Worm (Caenorhabditis elegans) whole organism, young adult: Measurements from ENCODE around the gene F56C9.3.
A peak's percentile ranks its signal among the peaks of the same experiment; 100 is the strongest.

ENCODE experiments used
- B0035.1 ChIP-seq: sonication (generic microtip); optimal IDR thresholded peaks from 2 replicates; lab custom pipeline; 2016; ENCODE audit warnings: missing genetic modification characterization, mild to moderate bottlenecking, missing compliant biosample characterization, missing genotype, missing genetic modification reagents
- B0336.3 ChIP-seq: fragments of 200-800 bp; sonication (Bioruptor generic); IDR thresholded peaks from 2 replicates; pipeline ENCODE4 v1.3.6; 2022; ENCODE audit warnings: missing genetic modification characterization, missing compliant biosample characterization
- C06A6.2 ChIP-seq: fragments of 200-800 bp; sonication (Bioruptor generic); conservative IDR thresholded peaks from 2 replicates; pipeline ENCODE4 v1.3.6; 2022; ENCODE audit warnings: missing genetic modification characterization, missing compliant biosample characterization
- F33H1.4 ChIP-seq: fragments of 200-800 bp; sonication (Bioruptor generic); IDR thresholded peaks from 2 replicates; pipeline ENCODE4 v1.3.6; 2022; ENCODE audit warnings: missing genetic modification reagents, missing genetic modification characterization, missing compliant biosample characterization
- F55B11.4 ChIP-seq: sonication (generic microtip); optimal IDR thresholded peaks from 2 replicates; lab custom pipeline; 2016; ENCODE audit warnings: missing compliant biosample characterization, missing genetic modification characterization, borderline replicate concordance; ENCODE audit not compliant: insufficient read depth
- K11D2.4 ChIP-seq: fragments of 200-800 bp; sonication (Bioruptor generic); IDR thresholded peaks from 2 replicates; pipeline ENCODE4 v1.3.6; 2022; ENCODE audit warnings: missing genetic modification reagents, missing genetic modification characterization, missing compliant biosample characterization
- Y53G8AR.9 ChIP-seq: fragments of 200-800 bp; sonication (Bioruptor generic); conservative IDR thresholded peaks from 2 replicates; pipeline ENCODE4 v1.3.6; 2022; ENCODE audit warnings: missing genetic modification reagents, missing genetic modification characterization, missing compliant biosample characterization
- Y79H2A.3 ChIP-seq: fragments of 200-800 bp; sonication (Bioruptor generic); conservative IDR thresholded peaks from 2 replicates; pipeline ENCODE4 v1.3.6; 2022; ENCODE audit warnings: missing genetic modification reagents, missing genetic modification characterization, missing compliant biosample characterization
- ZK185.1 ChIP-seq: sonication (generic microtip); optimal IDR thresholded peaks from 2 replicates; lab custom pipeline; 2016; ENCODE audit warnings: mild to moderate bottlenecking, missing genetic modification characterization, missing compliant biosample characterization; ENCODE audit not compliant: poor library complexity, severe bottlenecking
- atf-7 ChIP-seq: sonication (generic microtip); optimal IDR thresholded peaks from 2 replicates; lab custom pipeline; 2017; ENCODE audit warnings: mild to moderate bottlenecking, missing genetic modification characterization, missing compliant biosample characterization
- attf-3 ChIP-seq: fragments of 200-800 bp; sonication (Bioruptor generic); conservative IDR thresholded peaks from 2 replicates; pipeline ENCODE4 v1.3.6; 2022; ENCODE audit warnings: missing genetic modification reagents, missing genetic modification characterization, missing compliant biosample characterization
- attf-5 ChIP-seq: fragments of 200-800 bp; sonication (Bioruptor generic); optimal IDR thresholded peaks from 2 replicates; lab custom pipeline; 2018; ENCODE audit warnings: mild to moderate bottlenecking, missing genetic modification characterization, missing compliant biosample characterization
- cebp-1 ChIP-seq, 2 experiments: fragments of 200-800 bp in 1 of 2; sonication (Bioruptor generic) in 1 of 2; sonication (generic microtip) in 1 of 2; IDR thresholded peaks in 1 of 2; optimal IDR thresholded peaks in 1 of 2; 2 replicates each; pipeline versions ENCODE4 v1.3.6 to Lab custom; 2017 to 2022; ENCODE audit warnings: missing compliant biosample characterization in 2 of 2, missing genetic modification characterization in 2 of 2, mild to moderate bottlenecking in 1 of 2, missing genetic modification reagents in 1 of 2, moderate library complexity in 1 of 2
- ceh-100 ChIP-seq: fragments of 200-800 bp; sonication (Bioruptor generic); IDR thresholded peaks from 2 replicates; pipeline ENCODE4 v1.3.6; 2022; ENCODE audit warnings: missing genetic modification reagents, missing genetic modification characterization, missing compliant biosample characterization
- ceh-27 ChIP-seq: fragments of 200-800 bp; sonication (Bioruptor generic); optimal IDR thresholded peaks from 2 replicates; lab custom pipeline; 2018; ENCODE audit warnings: mild to moderate bottlenecking, missing genetic modification characterization, moderate library complexity, missing compliant biosample characterization
- ceh-58 ChIP-seq: fragments of 200-800 bp; sonication (Bioruptor generic); IDR thresholded peaks from 2 replicates; pipeline ENCODE4 v1.3.6; 2022; ENCODE audit warnings: missing genetic modification characterization, missing compliant biosample characterization
- dox-1 ChIP-seq: fragments of 200-800 bp; sonication (Bioruptor generic); IDR thresholded peaks from 2 replicates; pipeline ENCODE4 v1.3.6; 2022; ENCODE audit warnings: missing genetic modification reagents, missing genetic modification characterization, missing compliant biosample characterization
- efl-1 ChIP-seq: fragments of 150-350 bp; optimal IDR thresholded peaks from 2 replicates; lab custom pipeline; 2014; ENCODE audit warnings: missing biosample characterization, missing genetic modification reagents, missing genetic modification characterization
- egl-44 ChIP-seq: fragments of 200-800 bp; sonication (Bioruptor generic); IDR thresholded peaks from 2 replicates; pipeline ENCODE4 v1.3.6; 2022; ENCODE audit warnings: missing genetic modification reagents, missing genetic modification characterization, missing compliant biosample characterization
- ekl-4 ChIP-seq: fragments of 200-800 bp; sonication (Bioruptor generic); IDR thresholded peaks from 2 replicates; pipeline ENCODE4 v1.3.6; 2022; ENCODE audit warnings: missing genetic modification reagents, missing genetic modification characterization, missing compliant biosample characterization
- ets-4 ChIP-seq: fragments of 200-800 bp; sonication (Bioruptor generic); optimal IDR thresholded peaks from 2 replicates; lab custom pipeline; 2018; ENCODE audit warnings: mild to moderate bottlenecking, missing genetic modification characterization, missing compliant biosample characterization
- hmg-1.2 ChIP-seq: fragments of 200-800 bp; sonication (Bioruptor generic); IDR thresholded peaks from 2 replicates; pipeline ENCODE4 v1.3.6; 2022; ENCODE audit warnings: missing genetic modification reagents, missing genetic modification characterization, missing compliant biosample characterization
- let-526 ChIP-seq: fragments of 200-800 bp; sonication (Bioruptor generic); IDR thresholded peaks from 2 replicates; pipeline ENCODE4 v1.3.6; 2022; ENCODE audit warnings: missing genetic modification reagents, missing genetic modification characterization, missing compliant biosample characterization
- let-607 ChIP-seq, 2 experiments: fragments of 200-800 bp in 1 of 2; sonication (Bioruptor generic) in 1 of 2; sonication (generic microtip) in 1 of 2; optimal IDR thresholded peaks; 2 replicates each; lab custom pipeline; 2016 to 2018; ENCODE audit warnings: mild to moderate bottlenecking in 2 of 2, missing compliant biosample characterization in 2 of 2, missing genetic modification characterization in 2 of 2, moderate library complexity in 2 of 2, missing genotype in 1 of 2
- lin-26 ChIP-seq: fragments of 200-800 bp; sonication (Bioruptor generic); IDR thresholded peaks from 2 replicates; pipeline ENCODE4 v1.3.6; 2022; ENCODE audit warnings: missing genetic modification reagents, missing genetic modification characterization, missing compliant biosample characterization
- lin-54 ChIP-seq: fragments of 200-800 bp; sonication (Bioruptor generic); optimal IDR thresholded peaks from 2 replicates; lab custom pipeline; 2018; ENCODE audit warnings: mild to moderate bottlenecking, missing genetic modification characterization, missing compliant biosample characterization
- lsl-1 ChIP-seq: fragments of 200-800 bp; sonication (Bioruptor generic); optimal IDR thresholded peaks from 2 replicates; lab custom pipeline; 2018; ENCODE audit warnings: mild to moderate bottlenecking, missing genetic modification characterization, moderate library complexity, missing compliant biosample characterization
- madf-10 ChIP-seq: sonication (generic microtip); optimal IDR thresholded peaks from 2 replicates; lab custom pipeline; 2016; ENCODE audit warnings: mild to moderate bottlenecking, missing genetic modification characterization, missing compliant biosample characterization
- madf-3 ChIP-seq: fragments of 200-800 bp; sonication (Bioruptor generic); IDR thresholded peaks from 2 replicates; pipeline ENCODE4 v1.3.6; 2022; ENCODE audit warnings: missing genetic modification reagents, missing genetic modification characterization, missing compliant biosample characterization
- mcd-1 ChIP-seq: fragments of 200-800 bp; sonication (Bioruptor generic); IDR thresholded peaks from 2 replicates; pipeline ENCODE4 v1.3.6; 2022; ENCODE audit warnings: missing genetic modification reagents, missing genetic modification characterization, missing compliant biosample characterization
- nfyb-1 ChIP-seq: fragments of 200-800 bp; sonication (Bioruptor generic); IDR thresholded peaks from 2 replicates; pipeline ENCODE4 v1.3.6; 2022; ENCODE audit warnings: missing genetic modification reagents, missing genetic modification characterization, missing compliant biosample characterization
- nhr-80 ChIP-seq: sonication (generic microtip); optimal IDR thresholded peaks from 2 replicates; lab custom pipeline; 2016; ENCODE audit warnings: missing genetic modification characterization, missing compliant biosample characterization
- nhr-90 ChIP-seq: sonication (generic microtip); optimal IDR thresholded peaks from 2 replicates; lab custom pipeline; 2016; ENCODE audit warnings: missing genotype, mild to moderate bottlenecking, missing genetic modification characterization, missing compliant biosample characterization
- pbrm-1 ChIP-seq: fragments of 200-800 bp; sonication (Bioruptor generic); IDR thresholded peaks from 2 replicates; pipeline ENCODE4 v1.3.6; 2022; ENCODE audit warnings: missing genetic modification reagents, missing genetic modification characterization, missing compliant biosample characterization
- pha-4 ChIP-seq: fragments of 150-350 bp; sonication (generic microtip); optimal IDR thresholded peaks from 2 replicates; lab custom pipeline; 2014; ENCODE audit warnings: missing biosample characterization, missing genetic modification reagents, missing genetic modification characterization
- rcor-1 ChIP-seq: fragments of 200-800 bp; sonication (Bioruptor generic); IDR thresholded peaks from 2 replicates; pipeline ENCODE4 v1.3.6; 2022; ENCODE audit warnings: missing genetic modification reagents, missing genetic modification characterization, missing compliant biosample characterization
- rpc-1 ChIP-seq, 2 experiments: fragments of 150-350 bp in 1 of 2; sonication (generic microtip) in 1 of 2; optimal IDR thresholded peaks; 2 replicates each; lab custom pipeline; 2014 to 2018; ENCODE audit warnings: missing biosample characterization in 1 of 2, missing genetic modification characterization in 1 of 2, missing genetic modification reagents in 1 of 2, missing genotype in 1 of 2
- snpc-1.1 ChIP-seq: sonication (generic microtip); optimal IDR thresholded peaks from 2 replicates; lab custom pipeline; 2017; ENCODE audit warnings: missing genetic modification characterization, mild to moderate bottlenecking, missing compliant biosample characterization, antibody characterized with exemption, moderate library complexity, missing genotype, missing genetic modification reagents; ENCODE audit not compliant: insufficient read depth
- snpc-4 ChIP-seq, 5 experiments: fragments of 150-350 bp in 1 of 5; sonication (generic microtip) in 4 of 5; optimal IDR thresholded peaks; 2 replicates each; lab custom pipeline; 2014 to 2018; ENCODE audit warnings: missing genetic modification characterization in 5 of 5, missing biosample characterization in 3 of 5, antibody characterized with exemption in 2 of 5, mild to moderate bottlenecking in 2 of 5, missing compliant biosample characterization in 2 of 5, missing genotype in 2 of 5, moderate library complexity in 2 of 5, missing genetic modification reagents in 1 of 5
- somi-1 ChIP-seq: fragments of 200-800 bp; sonication (Bioruptor generic); optimal IDR thresholded peaks from 2 replicates; lab custom pipeline; 2018; ENCODE audit warnings: mild to moderate bottlenecking, missing genetic modification characterization, missing compliant biosample characterization
- tlf-1 ChIP-seq: fragments of 200-800 bp; sonication (Bioruptor generic); optimal IDR thresholded peaks from 2 replicates; lab custom pipeline; 2018; ENCODE audit warnings: mild to moderate bottlenecking, missing genetic modification characterization, missing compliant biosample characterization
- zfh-2 ChIP-seq: fragments of 200-800 bp; sonication (Bioruptor generic); conservative IDR thresholded peaks from 2 replicates; pipeline ENCODE4 v1.3.6; 2022; ENCODE audit warnings: missing genetic modification reagents, missing genetic modification characterization, missing compliant biosample characterization
- ztf-26 ChIP-seq: sonication (generic microtip); optimal IDR thresholded peaks from 2 replicates; lab custom pipeline; 2017; ENCODE audit warnings: missing genetic modification characterization, missing compliant biosample characterization
- ztf-28 ChIP-seq: fragments of 200-800 bp; sonication (Bioruptor generic); IDR thresholded peaks from 2 replicates; pipeline ENCODE4 v1.3.6; 2022; ENCODE audit warnings: missing genetic modification reagents, missing genetic modification characterization, missing compliant biosample characterization

The F56C9.3 gene

DNA sequence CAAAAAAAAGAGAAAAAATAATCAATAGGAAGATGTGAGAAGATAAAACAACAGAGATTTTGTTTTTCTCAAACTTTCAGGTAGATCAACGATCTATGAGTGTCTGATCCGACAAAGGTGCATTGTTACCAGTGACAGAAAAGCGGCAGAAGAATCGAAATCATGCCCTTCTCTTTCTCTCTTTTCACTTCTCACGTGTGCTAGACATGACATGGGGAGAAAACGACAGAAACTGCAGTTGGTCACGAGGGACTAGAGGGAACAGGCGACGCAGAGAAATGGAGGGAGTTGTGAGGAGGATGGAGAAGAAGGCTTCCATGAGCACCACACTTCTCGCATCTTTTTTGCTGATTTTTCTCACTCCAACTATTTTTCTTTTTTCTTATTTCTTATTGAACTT lies 24.1 kb downstream of the F56C9.3 start, which contains the start of gene F56C9.10 (continued):
- peak; percentile 67 to 69 for TF ChIP-seq let-607 (tag; optimal IDR thresholded peaks at IDR 0.05; lab: Kevin White, UChicago)
- TF ChIP-seq somi-1 (GFP tag; lab: Kevin White, UChicago) = peak; percentile 95
- peak; percentile 79 for TF ChIP-seq pbrm-1 (GFP tag; lab: Robert Waterston, UW)
- TF ChIP-seq mcd-1 (GFP tag; lab: Robert Waterston, UW) = peak; percentile 60
- no peak for TF ChIP-seq ztf-28 (GFP tag; lab: Robert Waterston, UW)
- 0 out of 2 replicates have a peak, but pooled peaks have one; percentile 34 for TF ChIP-seq egl-44 (GFP tag; lab: Robert Waterston, UW)
- peak; percentile 86 for TF ChIP-seq attf-5
- no peak for TF ChIP-seq attf-3 (GFP tag; lab: Robert Waterston, UW)
- TF ChIP-seq tlf-1 (GFP tag; lab: Kevin White, UChicago) = peak; percentile 67
- no peak for TF ChIP-seq F55B11.4 (tag; lab: Kevin White, UChicago)
- TF ChIP-seq lin-26 = peak; percentile 61
- peak; percentile 19 for TF ChIP-seq ets-4 (GFP tag; lab: Kevin White, UChicago)
- TF ChIP-seq K11D2.4 (GFP tag; lab: Robert Waterston, UW) = 0 out of 2 replicates have a peak, but pooled peaks have one; percentile 35
- TF ChIP-seq Y79H2A.3 (GFP tag; lab: Robert Waterston, UW) = no peak
- 0 out of 2 replicates have a peak, but pooled peaks have one; percentile 14 for TF ChIP-seq C06A6.2 (GFP tag; lab: Robert Waterston, UW)
- peak; percentile 51; the same call in 1 of the 2 replicates for TF ChIP-seq let-526 (GFP tag; lab: Robert Waterston, UW)
- TF ChIP-seq nhr-90 (tag; lab: Kevin White, UChicago) = peak; percentile 47
- TF ChIP-seq hmg-1.2 (GFP tag; lab: Robert Waterston, UW) = peak; percentile 50; the same call in 1 of the 2 replicates
- TF ChIP-seq cebp-1 (GFP tag; IDR thresholded peaks at IDR 0.05; lab: Robert Waterston, UW) = peak; percentile 78
- peak; percentile 86 for TF ChIP-seq cebp-1 (tag; optimal IDR thresholded peaks at IDR 0.05; lab: Kevin White, UChicago)
- TF ChIP-seq ZK185.1 (tag; lab: Kevin White, UChicago) = peak; percentile 53
- TF ChIP-seq lin-54 (GFP tag; lab: Kevin White, UChicago) = peak; percentile 50
- TF ChIP-seq rpc-1 (optimal IDR thresholded peaks at IDR 0.05; lab: Kevin White, UChicago) = no peak
- no peak for TF ChIP-seq rpc-1 (tag; optimal IDR thresholded peaks at IDR 0.05; lab: Kevin White, UChicago)
- TF ChIP-seq dox-1 (GFP tag; lab: Robert Waterston, UW) = peak; percentile 54; the same call in 1 of the 2 replicates
- no peak for TF ChIP-seq B0035.1 (tag; lab: Kevin White, UChicago)
- TF ChIP-seq ztf-26 (tag; lab: Kevin White, UChicago) = peak; percentile 62
- no peak for TF ChIP-seq ceh-58 (GFP tag; lab: Robert Waterston, UW)

DNA sequence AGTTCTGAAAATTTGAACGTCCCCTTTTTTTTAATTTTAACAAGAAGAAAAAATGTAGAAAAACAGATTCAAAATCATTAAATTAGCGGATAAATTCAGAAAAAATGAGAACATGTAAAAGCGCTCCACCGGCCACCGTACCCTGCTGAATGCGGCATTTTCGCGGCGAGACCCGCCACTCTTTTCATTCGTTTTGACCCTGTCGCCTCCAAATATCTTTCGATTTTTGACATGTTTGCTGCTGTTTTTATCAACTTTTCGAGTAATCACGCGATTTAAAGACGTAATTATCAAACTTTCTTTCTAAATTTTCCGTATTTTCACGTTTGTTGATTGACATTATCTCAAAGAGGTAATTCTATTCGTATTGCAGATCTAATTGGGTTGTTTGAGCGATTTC lies 25.1 kb downstream of the F56C9.3 start, which contains the start of gene gsp-2:
gsp-2 (plus strand) TSS at position 374 of the 400 bp plus-strand sequence.
- peak; percentile 27 for TF ChIP-seq snpc-1.1 (tag; lab: Kevin White, UChicago)
- TF ChIP-seq efl-1 (GFP tag; lab: Kevin White, UChicago) = peak; percentile 67
- no peak for TF ChIP-seq madf-10 (tag; lab: Kevin White, UChicago)
- TF ChIP-seq ekl-4 = no peak
- TF ChIP-seq Y53G8AR.9 (GFP tag; lab: Robert Waterston, UW) = 0 out of 2 replicates have a peak, but pooled peaks have one; percentile 15
- TF ChIP-seq atf-7 (tag; lab: Kevin White, UChicago) = peak; percentile 51
- TF ChIP-seq madf-3 (GFP tag; lab: Robert Waterston, UW) = 0 out of 2 replicates have a peak, but pooled peaks have one; percentile 34
- TF ChIP-seq ceh-100 (GFP tag; lab: Robert Waterston, UW) = 0 out of 2 replicates have a peak, but pooled peaks have one; percentile 16
- no peak for TF ChIP-seq rcor-1 (GFP tag; lab: Robert Waterston, UW)
- TF ChIP-seq zfh-2 (GFP tag; lab: Robert Waterston, UW) = peak; percentile 61; the same call in 1 of the 2 replicates
- peak; percentile 28; the same call in 1 of the 2 replicates for TF ChIP-seq B0336.3 (GFP tag; lab: Robert Waterston, UW)
- no peak for TF ChIP-seq snpc-4 (GFP tag; optimal IDR thresholded peaks at IDR 0.05; lab: Kevin White, UChicago)
- TF ChIP-seq snpc-4 (tag; optimal IDR thresholded peaks at IDR 0.05; lab: Kevin White, UChicago) = peak in 3 of 4 experiments; percentile 10 to 45 (median 35)
- peak; percentile 73 for TF ChIP-seq attf-5
- TF ChIP-seq nhr-80 = peak; percentile 84
- no peak for TF ChIP-seq ceh-58 (GFP tag; lab: Robert Waterston, UW)
- TF ChIP-seq lsl-1 = peak; percentile 87
- peak; percentile 5 for TF ChIP-seq tlf-1 (GFP tag; lab: Kevin White, UChicago)
- TF ChIP-seq let-607 (tag; optimal IDR thresholded peaks at IDR 0.05; lab: Kevin White, UChicago) = peak; percentile 59 to 76
- TF ChIP-seq nfyb-1 (GFP tag; lab: Robert Waterston, UW) = peak; percentile 63; the same call in 1 of the 2 replicates
- peak; percentile 69 for TF ChIP-seq ceh-27 (GFP tag; lab: Kevin White, UChicago)
- TF ChIP-seq F33H1.4 (GFP tag; lab: Robert Waterston, UW) = peak; percentile 90
- peak; percentile 3 for TF ChIP-seq pha-4 (tag; lab: Kevin White, UChicago)
